Worm (Caenorhabditis elegans) whole organism, L1 larva: ENCODE data around the gene D2024.18.

ENCODE experiments used
- ceh-82 ChIP-seq, 3 experiments: fragments of 150-350 bp in 1 of 3; sonication (generic microtip) in 2 of 3; optimal IDR thresholded peaks; 2 replicates each; lab custom pipeline; 2014 to 2017; ENCODE audit warnings: missing biosample characterization in 3 of 3, missing genetic modification characterization in 3 of 3
- fkh-8 ChIP-seq: sonication (generic microtip); optimal IDR thresholded peaks from 2 replicates; lab custom pipeline; 2016; ENCODE audit warnings: mild to moderate bottlenecking, missing genetic modification characterization, missing compliant biosample characterization
- hlh-4 ChIP-seq: sonication (generic microtip); optimal IDR thresholded peaks from 2 replicates; lab custom pipeline; 2016; ENCODE audit warnings: mild to moderate bottlenecking, missing genetic modification characterization, missing compliant biosample characterization
- mdl-1 ChIP-seq, 2 experiments: fragments of 150-350 bp; optimal IDR thresholded peaks; 2 replicates each; lab custom pipeline; 2014 to 2017; ENCODE audit warnings: missing biosample characterization in 2 of 2, missing genetic modification characterization in 2 of 2, inconsistent platforms in 1 of 2
- nhr-71 ChIP-seq: sonication (generic microtip); optimal IDR thresholded peaks from 2 replicates; lab custom pipeline; 2016; ENCODE audit warnings: mild to moderate bottlenecking, missing genetic modification characterization, moderate library complexity, missing compliant biosample characterization

D2024.18 gene

DNA sequence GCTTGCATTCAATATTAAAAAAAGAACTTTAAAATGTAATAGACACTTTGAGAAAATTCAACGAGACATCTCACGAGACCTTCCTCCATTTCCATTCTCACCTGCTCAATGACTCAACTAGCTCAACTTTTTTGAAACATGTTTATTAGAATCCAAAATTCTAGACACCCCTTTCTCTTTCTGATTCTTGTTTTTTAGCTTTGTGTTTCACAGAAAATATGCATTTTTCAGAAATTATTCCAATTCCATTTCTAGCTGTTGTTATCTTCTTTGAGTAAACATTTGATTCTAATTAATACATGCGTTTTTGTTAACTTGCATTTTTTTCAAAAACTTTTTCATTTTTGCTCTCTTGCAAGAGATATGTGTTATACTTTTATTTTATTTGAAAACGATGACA lies 51.2 kb downstream of the D2024.18 start:
- no peak for TF ChIP-seq mdl-1 (tag; optimal IDR thresholded peaks at IDR 0.05; lab: Kevin White, UChicago)
- no peak for TF ChIP-seq ceh-82 (tag; optimal IDR thresholded peaks at IDR 0.05; lab: Kevin White, UChicago)
- peak; percentile 60 for TF ChIP-seq fkh-8 (tag; lab: Kevin White, UChicago)
- TF ChIP-seq nhr-71 (tag; lab: Kevin White, UChicago), result peak; percentile 35
- TF ChIP-seq hlh-4 (tag; lab: Kevin White, UChicago), result peak; percentile 69
